Fruit fly (Drosophila melanogaster): ENCODE data around the gene RnpS1.

The RnpS1 gene

DNA sequence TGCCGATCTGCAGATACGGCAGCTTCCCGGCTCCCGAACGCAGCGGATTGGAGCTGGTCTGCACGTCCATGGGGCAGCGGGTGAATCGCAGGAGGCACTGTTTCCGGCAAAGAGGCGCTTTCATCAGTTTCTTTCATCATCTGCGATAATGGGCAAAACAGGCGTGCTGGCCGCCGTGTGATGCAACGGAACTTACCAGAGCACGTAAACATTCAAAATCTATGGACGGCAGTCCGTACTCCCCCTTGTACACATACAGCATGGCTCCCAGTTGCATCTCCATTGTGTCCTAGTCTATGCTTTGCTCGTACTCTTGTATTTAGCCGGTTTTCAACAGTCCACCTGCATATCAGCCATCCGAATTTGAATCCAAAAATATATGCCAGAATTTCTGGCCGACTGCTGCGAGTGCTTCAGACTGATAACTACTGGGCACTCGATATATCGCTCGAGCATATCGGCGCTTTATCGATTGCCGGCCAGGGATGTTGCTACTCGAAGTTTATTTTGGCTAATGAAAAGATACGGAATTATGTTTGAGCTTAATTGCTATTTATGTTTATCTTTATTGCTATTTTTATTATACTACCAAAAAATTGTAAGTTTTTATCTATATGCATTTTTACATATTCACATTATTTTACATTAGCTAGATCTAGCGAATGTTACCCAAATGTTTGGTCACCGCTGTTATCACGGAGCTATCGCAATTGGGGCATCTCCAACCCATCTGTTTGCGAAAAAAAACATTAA, 11.6 kb downstream of the RnpS1 start, which contains the start of the genes CG9393 and Vps45 (continued):
- peak; percentile 6; the same call in 1 of the 2 replicates for TF ChIP-seq Awh (GFP tag; IDR thresholded peaks at IDR 0.05)
- TF ChIP-seq bsh (GFP tag; optimal IDR thresholded peaks at IDR 0.05): peak in 1 of 2 experiments; percentile 57
- TF ChIP-seq CG10543 (GFP tag; optimal IDR thresholded peaks at IDR 0.05): peak; percentile 51
- TF ChIP-seq sug (tag; optimal IDR thresholded peaks at IDR 0.05): peak; percentile 83
- TF ChIP-seq CG31365 (tag; optimal IDR thresholded peaks at IDR 0.05): no peak
- no peak for TF ChIP-seq CG12236 (GFP tag; optimal IDR thresholded peaks at IDR 0.05)
- TF ChIP-seq CG6175 (GFP tag; IDR thresholded peaks at IDR 0.05): no peak
- no peak for TF ChIP-seq Meics (GFP tag; optimal IDR thresholded peaks at IDR 0.05)
- no peak for TF ChIP-seq Stat92E (GFP tag; optimal IDR thresholded peaks at IDR 0.05)
- TF ChIP-seq vvl (GFP tag; IDR thresholded peaks at IDR 0.05): peak; percentile 64
- no peak for TF ChIP-seq D (optimal IDR thresholded peaks at IDR 0.05)
- no peak for TF ChIP-seq D (GFP tag; optimal IDR thresholded peaks at IDR 0.05)
- no peak; the same call in 2 of the 3 replicates for TF ChIP-seq CG34422 (GFP tag; IDR thresholded peaks at IDR 0.05)
- TF ChIP-seq CG18599 (GFP tag; optimal IDR thresholded peaks at IDR 0.05): no peak
- TF ChIP-seq fru (optimal IDR thresholded peaks at IDR 0.05): no peak
- peak; percentile 87 for TF ChIP-seq ato (GFP tag; IDR thresholded peaks at IDR 0.05; ENCODE audit: partially characterized antibody)
- TF ChIP-seq wdn (GFP tag; IDR thresholded peaks at IDR 0.05): no peak
- TF ChIP-seq PHDP (tag; optimal IDR thresholded peaks at IDR 0.05): peak; percentile 55
- TF ChIP-seq CG14014 (GFP tag; IDR thresholded peaks at IDR 0.05): no peak; the same call in 1 of the 2 replicates
- TF ChIP-seq Optix (GFP tag; IDR thresholded peaks at IDR 0.05): 0 out of 3 replicates have a peak, but pooled peaks have one; percentile 7
- no peak for TF ChIP-seq CG3407 (GFP tag; optimal IDR thresholded peaks at IDR 0.05)
- TF ChIP-seq CG6689 (GFP tag; IDR thresholded peaks at IDR 0.05): 0 out of 2 replicates have a peak, but pooled peaks have one; percentile 55
- TF ChIP-seq Fer3 (tag; optimal IDR thresholded peaks at IDR 0.05): peak; percentile 41
- TF ChIP-seq B-H2 (GFP tag; optimal IDR thresholded peaks at IDR 0.05): peak; percentile 70
- TF ChIP-seq HmgD (GFP tag; optimal IDR thresholded peaks at IDR 0.05): peak; percentile 44
- TF ChIP-seq fd64A (GFP tag; optimal IDR thresholded peaks at IDR 0.05): no peak
- peak; percentile 67 for TF ChIP-seq al (GFP tag; IDR thresholded peaks at IDR 0.05)
- peak; percentile 67 for TF ChIP-seq CG9727 (GFP tag; optimal IDR thresholded peaks at IDR 0.05)
- TF ChIP-seq wor (GFP tag; IDR thresholded peaks at IDR 0.05): no peak
- TF ChIP-seq hth (optimal IDR thresholded peaks at IDR 0.05): no peak
- TF ChIP-seq Nf-YA (GFP tag; IDR thresholded peaks at IDR 0.05): no peak
- TF ChIP-seq aop (GFP tag; IDR thresholded peaks at IDR 0.05): no peak
- TF ChIP-seq Hr78 (GFP tag; optimal IDR thresholded peaks at IDR 0.05): no peak
- TF ChIP-seq CG2875 (GFP tag; optimal IDR thresholded peaks at IDR 0.05): no peak
- no peak for TF ChIP-seq CG8478 (optimal IDR thresholded peaks at IDR 0.05)
- TF ChIP-seq chif (GFP tag; optimal IDR thresholded peaks at IDR 0.05): peak; percentile 38 to 57
- peak; percentile 47 for TF ChIP-seq CG8290 (GFP tag; optimal IDR thresholded peaks at IDR 0.05)
- TF ChIP-seq CG8290 (tag; optimal IDR thresholded peaks at IDR 0.05): no peak
- TF ChIP-seq CkIIα-i1 (GFP tag; IDR thresholded peaks at IDR 0.05): no peak
- TF ChIP-seq CG4617 (GFP tag; optimal IDR thresholded peaks at IDR 0.05; ENCODE audit: borderline replicate concordance): peak; percentile 75
- TF ChIP-seq CG15269 (tag; optimal IDR thresholded peaks at IDR 0.05): no peak
- no peak for TF ChIP-seq CG3726 (GFP tag; IDR thresholded peaks at IDR 0.05)
- TF ChIP-seq C15 (GFP tag; IDR thresholded peaks at IDR 0.05): no peak
- no peak for TF ChIP-seq wek (GFP tag; optimal IDR thresholded peaks at IDR 0.05)
- TF ChIP-seq prd (optimal IDR thresholded peaks at IDR 0.05): no peak
- peak; percentile 66 for TF ChIP-seq prd (GFP tag; IDR thresholded peaks at IDR 0.05)
- TF ChIP-seq sna (GFP tag; IDR thresholded peaks at IDR 0.05; ENCODE audit: partially characterized antibody): peak; percentile 90
- no peak for TF ChIP-seq bowl (GFP tag; IDR thresholded peaks at IDR 0.05)
- peak; percentile 59 for TF ChIP-seq kni (GFP tag; optimal IDR thresholded peaks at IDR 0.05)
- peak; percentile 80 for TF ChIP-seq Dbx (GFP tag; IDR thresholded peaks at IDR 0.05)
- peak; percentile 81 for TF ChIP-seq CG14710 (tag; optimal IDR thresholded peaks at IDR 0.05)
